Fruit fly (Drosophila melanogaster): ENCODE data around the gene rst.

The rst gene

dm6 chrX:3022464-3022863 lies 48.8 kb upstream of the rst start (continued):
- TF ChIP-seq onecut (GFP tag; IDR thresholded peaks at IDR 0.05) (peak; percentile 50; the same call in 1 of the 2 replicates), so (GFP tag; IDR thresholded peaks at IDR 0.05) (peak; percentile 62; the same call in 1 of the 3 replicates), crol (GFP tag; IDR thresholded peaks at IDR 0.05) (peak; percentile 17; the same call in 1 of the 2 replicates), Nf-YA (GFP tag; IDR thresholded peaks at IDR 0.05) (peak; percentile 43; the same call in 1 of the 2 replicates), btn (GFP tag; optimal IDR thresholded peaks at IDR 0.05) (peak; percentile 37), en (GFP tag; optimal IDR thresholded peaks at IDR 0.05) (peak; percentile 53), sim (GFP tag; IDR thresholded peaks at IDR 0.05) (peak; percentile 66; the same call in 1 of the 2 replicates), CG14441 (GFP tag; IDR thresholded peaks at IDR 0.05) (peak; percentile 65), CG6175 (GFP tag; IDR thresholded peaks at IDR 0.05) (no peak), CG12391 (tag; optimal IDR thresholded peaks at IDR 0.05) (peak; percentile 75), Oli (tag; optimal IDR thresholded peaks at IDR 0.05) (peak; percentile 61), gt (GFP tag; IDR thresholded peaks at IDR 0.05) (peak; percentile 52; the same call in 1 of the 2 replicates), Hr51 (GFP tag; optimal IDR thresholded peaks at IDR 0.05) (peak in 1 of 2 experiments; percentile 60), E2f1 (GFP tag; IDR thresholded peaks at IDR 0.05) (peak; percentile 66), unpg (GFP tag; optimal IDR thresholded peaks at IDR 0.05) (peak; percentile 69), Myb (GFP tag; optimal IDR thresholded peaks at IDR 0.05) (peak; percentile 32), Max (GFP tag; optimal IDR thresholded peaks at IDR 0.05) (peak; percentile 11), gsb-n (tag; optimal IDR thresholded peaks at IDR 0.05) (peak; percentile 73), sob (GFP tag; IDR thresholded peaks at IDR 0.05) (peak; percentile 55; the same call in 1 of the 2 replicates), ERR (GFP tag; optimal IDR thresholded peaks at IDR 0.05) (peak; percentile 34), CG9727 (GFP tag; optimal IDR thresholded peaks at IDR 0.05) (peak; percentile 58), trem (tag; optimal IDR thresholded peaks at IDR 0.05) (peak; percentile 61), prd (optimal IDR thresholded peaks at IDR 0.05) (no peak), prd (GFP tag; IDR thresholded peaks at IDR 0.05) (peak; percentile 78), gcm (GFP tag; optimal IDR thresholded peaks at IDR 0.05) (peak; percentile 40), dmrt11E (tag; optimal IDR thresholded peaks at IDR 0.05) (peak; percentile 85), Tbp (GFP tag; optimal IDR thresholded peaks at IDR 0.05) (no peak), CG15601 (tag; optimal IDR thresholded peaks at IDR 0.05) (peak; percentile 61), CG30020 (tag; optimal IDR thresholded peaks at IDR 0.05) (peak; percentile 9), CG32532 (GFP tag; IDR thresholded peaks at IDR 0.05) (peak; percentile 38; the same call in 1 of the 2 replicates), Mrtf (GFP tag; IDR thresholded peaks at IDR 0.05) (peak; percentile 53; the same call in 2 of the 3 replicates), bigmax (GFP tag; optimal IDR thresholded peaks at IDR 0.05) (no peak), pzg (GFP tag; optimal IDR thresholded peaks at IDR 0.05) (no peak), Atf3 (GFP tag; optimal IDR thresholded peaks at IDR 0.05) (peak; percentile 42), E2f2 (GFP tag; IDR thresholded peaks at IDR 0.05) (peak; percentile 38; the same call in 1 of the 2 replicates), CG11398 (GFP tag; optimal IDR thresholded peaks at IDR 0.05) (peak; percentile 2), BtbVII (GFP tag; optimal IDR thresholded peaks at IDR 0.05) (peak; percentile 5), her (GFP tag; optimal IDR thresholded peaks at IDR 0.05) (peak; percentile 36), CG12155 (GFP tag; optimal IDR thresholded peaks at IDR 0.05) (peak; percentile 24), CG11247 (GFP tag; IDR thresholded peaks at IDR 0.05) (peak; percentile 43; the same call in 1 of the 2 replicates), Dip3 (GFP tag; optimal IDR thresholded peaks at IDR 0.05) (no peak), eyg (GFP tag; optimal IDR thresholded peaks at IDR 0.05) (peak; percentile 21), CoRest (tag; optimal IDR thresholded peaks at IDR 0.05) (peak; percentile 71), lov (optimal IDR thresholded peaks at IDR 0.05) (no peak), lov (GFP tag; IDR thresholded peaks at IDR 0.05) (0 out of 3 replicates have a peak, but pooled peaks have one; percentile 56), insv (GFP tag; optimal IDR thresholded peaks at IDR 0.05) (no peak), CG7556 (GFP tag; optimal IDR thresholded peaks at IDR 0.05) (peak; percentile 52), abd-A (tag; optimal IDR thresholded peaks at IDR 0.05) (peak; percentile 66), Awh (GFP tag; IDR thresholded peaks at IDR 0.05) (0 out of 2 replicates have a peak, but pooled peaks have one; percentile 30), bsh (GFP tag; optimal IDR thresholded peaks at IDR 0.05) (peak in 1 of 2 experiments; percentile 85), ara (GFP tag; IDR thresholded peaks at IDR 0.05) (peak; percentile 80)

All from whole organism, embryonic.